Worm (Caenorhabditis elegans): ENCODE data around the gene K02E7.10.
"Not testable (repeated sequence)": the region's sequence is repeated elsewhere in the genome, so short reads cannot be mapped to it uniquely, and the experiment has no call there.

DNA sequence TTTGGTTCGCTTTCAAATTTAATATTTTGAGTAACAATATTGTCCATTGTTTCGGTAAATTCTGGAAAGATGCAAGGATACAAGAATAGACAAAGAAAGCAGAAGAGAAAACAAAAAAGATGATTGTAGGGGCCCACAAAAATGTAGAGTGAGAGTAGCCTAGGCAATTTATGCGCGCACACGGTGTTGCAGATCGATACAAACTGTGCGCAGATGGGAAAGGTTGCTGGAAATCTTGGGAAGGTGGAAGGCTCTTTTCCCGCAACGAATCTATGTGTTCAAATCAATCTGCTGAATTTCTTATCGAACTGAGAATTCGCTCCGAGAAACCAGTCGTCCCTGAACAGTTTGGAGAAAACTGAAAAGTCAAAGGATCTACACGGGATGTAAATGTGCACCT lies 6.1 kb downstream of the K02E7.10 start, which contains the start of gene btb-10:
- not testable (repeated sequence) for TF ChIP-seq him-1, dao-5, W03F9.2 (tag; optimal IDR thresholded peaks at IDR 0.05)

All from whole organism, L4/young adult.